Fruit fly (Drosophila melanogaster): ENCODE results near the gene SLC5A11.

DNA sequence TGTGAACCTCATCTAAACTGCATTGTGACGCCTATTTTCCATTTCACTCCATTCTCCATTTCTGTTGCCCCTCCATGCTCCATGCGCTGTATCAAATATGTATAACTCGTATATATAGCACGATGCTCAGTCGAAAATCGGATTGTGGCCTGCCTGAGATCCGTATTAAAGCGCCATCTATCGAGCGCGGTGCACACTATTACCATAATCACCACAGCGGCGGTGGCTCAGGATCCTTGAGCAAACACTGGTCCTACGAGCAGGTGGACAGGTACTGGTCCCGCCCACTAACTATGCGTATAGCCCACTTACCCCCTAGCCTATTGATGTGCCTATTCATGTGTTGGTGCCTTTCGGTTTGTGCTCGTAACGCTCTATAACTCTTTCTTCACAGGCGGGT lies 19.9 kb downstream of the SLC5A11 start:
- TF ChIP-seq dl (GFP tag; optimal IDR thresholded peaks at IDR 0.05; ENCODE audit: insufficient read depth in 1 of 2, partially characterized antibody in 2 of 2) = no peak
- no peak for TF ChIP-seq CrebA (GFP tag; optimal IDR thresholded peaks at IDR 0.05; ENCODE audit: borderline replicate concordance)
- TF ChIP-seq CG9705 (GFP tag; optimal IDR thresholded peaks at IDR 0.05) = no peak
- TF ChIP-seq GATAd (GFP tag; optimal IDR thresholded peaks at IDR 0.05) = no peak
- no peak for TF ChIP-seq Myc (optimal IDR thresholded peaks at IDR 0.05)
- TF ChIP-seq psq (GFP tag; optimal IDR thresholded peaks at IDR 0.05) = no peak
- no peak for TF ChIP-seq OdsH (GFP tag; optimal IDR thresholded peaks at IDR 0.05)
- no peak for TF ChIP-seq dmrt93B (GFP tag; optimal IDR thresholded peaks at IDR 0.05)
- TF ChIP-seq CG32264 (GFP tag; optimal IDR thresholded peaks at IDR 0.05) = no peak
- no peak for TF ChIP-seq dsf (GFP tag; optimal IDR thresholded peaks at IDR 0.05; ENCODE audit: borderline replicate concordance)
- TF ChIP-seq usp (GFP tag; optimal IDR thresholded peaks at IDR 0.05) = no peak
- no peak for TF ChIP-seq woc (GFP tag; optimal IDR thresholded peaks at IDR 0.05)
- no peak for TF ChIP-seq fru (GFP tag; optimal IDR thresholded peaks at IDR 0.05)
- no peak for TF ChIP-seq pan (optimal IDR thresholded peaks at IDR 0.05)

Data from whole organism, wandering third instar larva.